Worm (Caenorhabditis elegans) whole organism, L4/young adult: ENCODE measurements around the gene srj-13.

Experiments used
- W03F9.2 ChIP-seq: fragments of 150-350 bp; optimal IDR thresholded peaks from 2 replicates; lab custom pipeline; 2014; ENCODE audit warnings: missing biosample characterization, missing genetic modification characterization
- dao-5 ChIP-seq: sonication (generic microtip); optimal IDR thresholded peaks from 2 replicates; lab custom pipeline; 2016; ENCODE audit warnings: missing genotype, missing genetic modification characterization, moderate library complexity, missing compliant biosample characterization
- him-1 ChIP-seq: sonication (generic microtip); optimal IDR thresholded peaks from 2 replicates; lab custom pipeline; 2016; ENCODE audit warnings: missing genotype, missing genetic modification reagents, missing genetic modification characterization, missing compliant biosample characterization

srj-13 gene

ce11 chrV:7417018-7417716 lies 14.7 kb downstream of the srj-13 start, which contains the start of gene srw-67:
TSS of gene srw-67 (plus strand) at chrV:7417660.
- TF ChIP-seq him-1 (tag; lab: Kevin White, UChicago) (no peak), W03F9.2 (tag; lab: Kevin White, UChicago) (no peak), dao-5 (tag; lab: Kevin White, UChicago) (no peak)

ce11 chrV:7420162-7420561 lies 17.7 kb downstream of the srj-13 start, which contains the start of gene srxa-4:
TSS of gene srxa-4 (plus strand) at chrV:7420462.
- no peak for TF ChIP-seq dao-5 (tag; lab: Kevin White, UChicago)
- no peak for TF ChIP-seq him-1 (tag; lab: Kevin White, UChicago)
- TF ChIP-seq W03F9.2 (tag; lab: Kevin White, UChicago), result no peak

- TF ChIP-seq him-1 (tag; lab: Kevin White, UChicago) (no peak), dao-5 (tag; lab: Kevin White, UChicago) (no peak), W03F9.2 (tag; lab: Kevin White, UChicago) (no peak)
These were observed 21.9 kb downstream of the srj-13 start, which contains the start of gene F18E3.10 for ce11 chrV:7424336-7424735. TSS of gene F18E3.10 (minus strand) at chrV:7424436.

ce11 chrV:7426594-7426993 lies 24.1 kb downstream of the srj-13 start, which contains the start of gene srw-68:
TSS of gene srw-68 (minus strand) at chrV:7426694.
- TF ChIP-seq W03F9.2 (tag; lab: Kevin White, UChicago), result no peak
- TF ChIP-seq him-1 (tag; lab: Kevin White, UChicago), result no peak
- TF ChIP-seq dao-5 (tag; lab: Kevin White, UChicago), result no peak

- TF ChIP-seq dao-5 (tag; lab: Kevin White, UChicago), result no peak
- TF ChIP-seq him-1 (tag; lab: Kevin White, UChicago), result no peak
- no peak for TF ChIP-seq W03F9.2 (tag; lab: Kevin White, UChicago)
These were observed 26.4 kb downstream of the srj-13 start, which contains the start of gene srw-69 for ce11 chrV:7428880-7429279. TSS of gene srw-69 (minus strand) at chrV:7428980.

ce11 chrV:7431016-7431415 lies 28.6 kb downstream of the srj-13 start, which contains the start of gene srw-71:
TSS of gene srw-71 (minus strand) at chrV:7431116.
- TF ChIP-seq him-1 (tag; lab: Kevin White, UChicago) (no peak), W03F9.2 (tag; lab: Kevin White, UChicago) (no peak), dao-5 (tag; lab: Kevin White, UChicago) (no peak)

- no peak for TF ChIP-seq W03F9.2 (tag; lab: Kevin White, UChicago)
- TF ChIP-seq dao-5 (tag; lab: Kevin White, UChicago), result no peak
- no peak for TF ChIP-seq him-1 (tag; lab: Kevin White, UChicago)
These were observed 30.1 kb downstream of the srj-13 start for ce11 chrV:7432441-7433146.

ce11 chrV:7434805-7435363 lies 32.4 kb downstream of the srj-13 start:
- TF ChIP-seq W03F9.2 (tag; lab: Kevin White, UChicago), result peak; percentile 0
- TF ChIP-seq him-1 (tag; lab: Kevin White, UChicago), result no peak

- TF ChIP-seq W03F9.2 (tag; lab: Kevin White, UChicago), result no peak
- no peak for TF ChIP-seq him-1 (tag; lab: Kevin White, UChicago)
- TF ChIP-seq dao-5 (tag; lab: Kevin White, UChicago), result no peak
These were observed 33.1 kb downstream of the srj-13 start, which contains the start of the genes ddo-2 and F25E5.8 for ce11 chrV:7435376-7436204. TSS of gene ddo-2 (minus strand) at chrV:7435705. TSS of gene F25E5.8 (plus strand) at chrV:7435930.

- TF ChIP-seq W03F9.2 (tag; lab: Kevin White, UChicago) (no peak), dao-5 (tag; lab: Kevin White, UChicago) (no peak)
These were observed 34.1 kb downstream of the srj-13 start for ce11 chrV:7436509-7436908.

ce11 chrV:7436911-7437310 lies 34.5 kb downstream of the srj-13 start:
- TF ChIP-seq him-1 (tag; lab: Kevin White, UChicago), result no peak
- TF ChIP-seq W03F9.2 (tag; lab: Kevin White, UChicago), result no peak
- no peak for TF ChIP-seq dao-5 (tag; lab: Kevin White, UChicago)

ce11 chrV:7437538-7437937 lies 35.1 kb downstream of the srj-13 start, which contains the start of gene F25E5.9:
TSS of gene F25E5.9 (minus strand) at chrV:7437919.
- no peak for TF ChIP-seq dao-5 (tag; lab: Kevin White, UChicago)
- TF ChIP-seq W03F9.2 (tag; lab: Kevin White, UChicago), result no peak
